Fruit fly (Drosophila melanogaster) whole organism, wandering third instar larva: ENCODE results near the gene Cont.

Experiments used
- Abd-B ChIP-seq: fragments of >200 bp; optimal IDR thresholded peaks from 2 replicates; lab custom pipeline; 2017; ENCODE audit warnings: missing biosample characterization, missing genetic modification characterization
- CG32264 ChIP-seq: fragments of 200-800 bp; sonication (Bioruptor generic); optimal IDR thresholded peaks from 2 replicates; lab custom pipeline; 2016; ENCODE audit warnings: missing biosample characterization, missing genetic modification characterization
- Dfd ChIP-seq: fragments of >200 bp; optimal IDR thresholded peaks from 2 replicates; lab custom pipeline; 2017; ENCODE audit warnings: missing biosample characterization, missing genetic modification characterization
- Dif ChIP-seq: fragments of 200-275, 200-300 bp; sonication (Bioruptor generic); optimal IDR thresholded peaks from 2 replicates; lab custom pipeline; 2018; ENCODE audit warnings: missing biosample characterization, missing genetic modification characterization; ENCODE audit not compliant: partially characterized antibody
- GATAd ChIP-seq: sonication (Bioruptor generic); optimal IDR thresholded peaks from 2 replicates; lab custom pipeline; 2016; ENCODE audit warnings: missing biosample characterization, missing genetic modification characterization
- HLH106 ChIP-seq: fragments of 200-800 bp; optimal IDR thresholded peaks from 3 replicates; lab custom pipeline; 2019; ENCODE audit warnings: missing biosample characterization, mild to moderate bottlenecking, missing genetic modification characterization, moderate library complexity
- Hnf4 ChIP-seq: fragments of 200-800 bp; sonication (Bioruptor generic); optimal IDR thresholded peaks from 2 replicates; lab custom pipeline; 2016; ENCODE audit warnings: missing biosample characterization, mild to moderate bottlenecking, missing genetic modification characterization
- Hr78 ChIP-seq: fragments of >200 bp; optimal IDR thresholded peaks from 2 replicates; lab custom pipeline; 2017; ENCODE audit warnings: missing biosample characterization, missing genetic modification characterization
- Hr83 ChIP-seq: fragments of 200-300 bp; sonication (Bioruptor generic); optimal IDR thresholded peaks from 2 replicates; lab custom pipeline; 2016; ENCODE audit warnings: missing biosample characterization, mild to moderate bottlenecking, missing genetic modification characterization, moderate library complexity; ENCODE audit not compliant: poor library complexity, severe bottlenecking
- Jra ChIP-seq: sonication (Bioruptor generic); optimal IDR thresholded peaks from 2 replicates; lab custom pipeline; 2016; ENCODE audit warnings: missing biosample characterization, missing genetic modification characterization
- Mio ChIP-seq: sonication (Bioruptor generic); optimal IDR thresholded peaks from 2 replicates; lab custom pipeline; 2016; ENCODE audit warnings: missing biosample characterization, missing genetic modification characterization
- Myc ChIP-seq: fragments of >200 bp; optimal IDR thresholded peaks from 2 replicates; lab custom pipeline; 2017
- Rel ChIP-seq, 2 experiments: fragments of 200-800 bp; sonication (Bioruptor generic) in 1 of 2; optimal IDR thresholded peaks; 2 replicates in 1 of 2; 3 replicates in 1 of 2; lab custom pipeline; 2016 to 2019; ENCODE audit warnings: mild to moderate bottlenecking in 2 of 2, missing biosample characterization in 2 of 2, missing genetic modification characterization in 2 of 2, moderate library complexity in 1 of 2
- Sp1 ChIP-seq: fragments of 200-800 bp; sonication (Bioruptor generic); optimal IDR thresholded peaks from 3 replicates; lab custom pipeline; 2019; ENCODE audit warnings: missing biosample characterization, mild to moderate bottlenecking, missing genetic modification characterization, moderate library complexity
- Vsx2 ChIP-seq: fragments of 200-300, 225-300 bp; sonication (Bioruptor generic); optimal IDR thresholded peaks from 2 replicates; lab custom pipeline; 2018; ENCODE audit warnings: missing biosample characterization, missing genetic modification characterization; ENCODE audit not compliant: partially characterized antibody
- dl ChIP-seq, 2 experiments: fragments of 175-275, 200-275 bp in 1 of 2; fragments of 200-275 bp in 1 of 2; sonication (Bioruptor generic); optimal IDR thresholded peaks; lab custom pipeline; 2018; ENCODE audit warnings: mild to moderate bottlenecking in 2 of 2, missing biosample characterization in 2 of 2, missing genetic modification characterization in 2 of 2, moderate library complexity in 2 of 2; ENCODE audit not compliant: partially characterized antibody in 2 of 2, insufficient read depth in 1 of 2
- dsf ChIP-seq: sonication (Bioruptor generic); optimal IDR thresholded peaks from 2 replicates; lab custom pipeline; 2016; ENCODE audit warnings: missing biosample characterization, missing genetic modification characterization, borderline replicate concordance
- ey ChIP-seq: fragments of 200-800 bp; sonication (Bioruptor generic); optimal IDR thresholded peaks from 2 replicates; lab custom pipeline; 2016; ENCODE audit warnings: missing biosample characterization, missing genetic modification characterization
- fru ChIP-seq: fragments of 200-800 bp; sonication (Bioruptor generic); optimal IDR thresholded peaks from 3 replicates; lab custom pipeline; 2016; ENCODE audit warnings: missing biosample characterization, mild to moderate bottlenecking, missing genetic modification characterization
- h ChIP-seq: fragments of 200-800 bp; sonication (Bioruptor generic); optimal IDR thresholded peaks from 3 replicates; lab custom pipeline; 2016; ENCODE audit warnings: missing biosample characterization, mild to moderate bottlenecking, missing genetic modification characterization
- jim ChIP-seq: fragments of 175-275, 200-325 bp; sonication (Bioruptor generic); optimal IDR thresholded peaks from 2 replicates; lab custom pipeline; 2016; ENCODE audit warnings: missing biosample characterization, mild to moderate bottlenecking, missing genetic modification characterization
- lola ChIP-seq: fragments of >200 bp; optimal IDR thresholded peaks from 2 replicates; lab custom pipeline; 2017; ENCODE audit warnings: missing biosample characterization, missing genetic modification characterization
- pan ChIP-seq: fragments of >200 bp; optimal IDR thresholded peaks from 2 replicates; lab custom pipeline; 2017
- psq ChIP-seq: fragments of 200-800 bp; sonication (Bioruptor generic); optimal IDR thresholded peaks from 3 replicates; lab custom pipeline; 2017; ENCODE audit warnings: missing biosample characterization, mild to moderate bottlenecking, missing genetic modification characterization, moderate library complexity
- rgr ChIP-seq: fragments of 200-800 bp; sonication (Bioruptor generic); optimal IDR thresholded peaks from 3 replicates; lab custom pipeline; 2016; ENCODE audit warnings: missing biosample characterization, mild to moderate bottlenecking, missing genetic modification characterization
- sv ChIP-seq: fragments of 200-800 bp; sonication (Bioruptor generic); optimal IDR thresholded peaks from 3 replicates; lab custom pipeline; 2016; ENCODE audit warnings: missing biosample characterization, missing genetic modification characterization
- tai ChIP-seq: sonication (Bioruptor generic); optimal IDR thresholded peaks from 2 replicates; lab custom pipeline; 2016; ENCODE audit warnings: missing biosample characterization, missing genetic modification characterization
- usp ChIP-seq: fragments of >200 bp; optimal IDR thresholded peaks from 2 replicates; lab custom pipeline; 2017; ENCODE audit warnings: missing biosample characterization, missing genetic modification characterization
- woc ChIP-seq: sonication (Bioruptor generic); optimal IDR thresholded peaks from 2 replicates; lab custom pipeline; 2016; ENCODE audit warnings: missing biosample characterization, mild to moderate bottlenecking, missing genetic modification characterization

The Cont gene

dm6 chr3R:4353569-4353968 is 27.5 kb upstream of the Cont start:
- TF ChIP-seq Mio (GFP tag; lab: Kevin White, UChicago) (no peak), dsf (GFP tag; lab: Kevin White, UChicago) (no peak), jim (GFP tag; lab: Kevin White, UChicago) (no peak), Jra (GFP tag; lab: Kevin White, UChicago) (no peak), usp (GFP tag; lab: Kevin White, UChicago) (no peak), rgr (GFP tag; lab: Kevin White, UChicago) (no peak), sv (GFP tag; lab: Kevin White, UChicago) (no peak), HLH106 (no peak), fru (GFP tag; lab: Kevin White, UChicago) (no peak), Abd-B (GFP tag; lab: Kevin White, UChicago) (no peak), lola (GFP tag; lab: Kevin White, UChicago) (no peak), Dif (GFP tag; lab: Kevin White, UChicago) (no peak), h (GFP tag; lab: Kevin White, UChicago) (no peak), Hr83 (no peak), pan (lab: Kevin White, UChicago) (no peak), woc (GFP tag; lab: Kevin White, UChicago) (no peak), Hr78 (GFP tag; lab: Kevin White, UChicago) (no peak), Vsx2 (GFP tag; lab: Kevin White, UChicago) (no peak), CG32264 (no peak)

DNA sequence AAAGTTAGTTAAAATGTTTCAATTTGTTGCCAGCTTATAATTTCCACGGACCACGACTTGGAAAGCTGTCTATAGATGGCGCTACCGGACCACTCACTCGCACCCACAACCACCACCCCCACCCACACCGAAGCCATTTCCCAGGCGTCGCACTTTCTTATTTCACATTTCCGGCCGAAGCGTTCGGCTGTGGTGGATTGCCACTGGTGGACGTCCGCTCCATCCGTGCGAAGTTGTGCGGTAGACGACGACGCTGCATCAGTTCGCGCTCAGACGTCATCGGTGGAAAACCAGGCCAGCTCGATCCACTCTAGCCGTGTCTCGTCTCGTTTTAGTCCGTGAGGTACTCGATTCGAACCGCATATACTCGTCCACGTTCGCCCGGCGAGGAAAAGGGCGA is 21.5 kb upstream of the Cont start, which contains the start of gene CG1090:
CG1090 (plus strand) TSS at position 259 of the 400 bp plus-strand sequence.
- TF ChIP-seq GATAd (GFP tag; lab: Kevin White, UChicago) (no peak), h (GFP tag; lab: Kevin White, UChicago) (no peak), Dif (GFP tag; lab: Kevin White, UChicago) (no peak)

dm6 chr3R:4360668-4361110 is 20.4 kb upstream of the Cont start:
- TF ChIP-seq Jra (GFP tag; lab: Kevin White, UChicago) = peak; percentile 7
- TF ChIP-seq Hr78 (GFP tag; lab: Kevin White, UChicago) = no peak
- TF ChIP-seq psq (GFP tag; lab: Kevin White, UChicago) = no peak
- TF ChIP-seq dl (GFP tag; optimal IDR thresholded peaks at IDR 0.05; lab: Kevin White, UChicago; ENCODE audit: insufficient read depth in 1 of 2, partially characterized antibody in 2 of 2) = peak; percentile 54 to 85
- TF ChIP-seq Myc (lab: Kevin White, UChicago) = no peak
- TF ChIP-seq Dif (GFP tag; lab: Kevin White, UChicago) = peak; percentile 92
- peak; percentile 16 for TF ChIP-seq h (GFP tag; lab: Kevin White, UChicago)
- no peak for TF ChIP-seq Rel (GFP tag; optimal IDR thresholded peaks at IDR 0.05; lab: Kevin White, UChicago)
- no peak for TF ChIP-seq Rel (tag; optimal IDR thresholded peaks at IDR 0.05; lab: Kevin White, UChicago)
- TF ChIP-seq Vsx2 (GFP tag; lab: Kevin White, UChicago) = peak; percentile 20
- TF ChIP-seq ey (GFP tag; lab: Kevin White, UChicago) = no peak
- no peak for TF ChIP-seq rgr (GFP tag; lab: Kevin White, UChicago)
- TF ChIP-seq GATAd (GFP tag; lab: Kevin White, UChicago) = no peak
- TF ChIP-seq Mio (GFP tag; lab: Kevin White, UChicago) = no peak
- no peak for TF ChIP-seq Hnf4 (GFP tag; lab: Kevin White, UChicago)
- TF ChIP-seq woc (GFP tag; lab: Kevin White, UChicago) = no peak
- TF ChIP-seq Hr83 = peak; percentile 38
- no peak for TF ChIP-seq usp (GFP tag; lab: Kevin White, UChicago)

DNA sequence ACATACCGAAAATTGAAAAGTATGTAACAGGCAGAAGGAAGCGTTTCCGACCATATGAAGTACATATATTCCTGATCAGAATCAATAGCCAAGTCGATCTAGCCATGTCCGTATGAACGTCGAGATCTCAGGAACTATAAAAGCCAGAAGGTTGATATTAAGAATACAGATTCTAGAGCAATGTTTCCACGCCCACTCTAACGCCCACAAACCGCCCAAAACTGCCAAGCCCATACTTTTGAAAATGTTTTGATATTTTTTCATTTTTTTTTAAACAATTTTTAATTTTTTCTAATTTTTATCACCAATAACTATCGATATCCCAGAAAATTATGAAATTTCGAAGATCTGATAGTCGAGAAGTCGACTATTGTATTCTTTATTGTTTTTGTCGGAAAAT is 19.1 kb upstream of the Cont start:
- TF ChIP-seq Rel (GFP tag; optimal IDR thresholded peaks at IDR 0.05; lab: Kevin White, UChicago) (no peak), Rel (tag; optimal IDR thresholded peaks at IDR 0.05; lab: Kevin White, UChicago) (no peak), Dfd (GFP tag; lab: Kevin White, UChicago) (peak; percentile 90), tai (GFP tag; lab: Kevin White, UChicago) (no peak), Sp1 (GFP tag; lab: Kevin White, UChicago) (no peak)
- TF ChIP-seq, all 38 proteins: peak for 1
